Worm (Caenorhabditis elegans): ENCODE measurements around the gene clec-4.

The clec-4 gene

ce11 chrII:12619288-12619687, 38.4 kb upstream of the clec-4 start, which contains the start of gene nspe-2:
Gene nspe-2, minus strand, starts transcription at chrII:12619388.
- TF ChIP-seq nhr-80 (tag; optimal IDR thresholded peaks at IDR 0.05) (no peak), Y56A3A.18 (GFP tag; IDR thresholded peaks at IDR 0.05) (no peak), B0261.1 (tag; optimal IDR thresholded peaks at IDR 0.05) (no peak)

- TF ChIP-seq F33H1.4 (GFP tag; IDR thresholded peaks at IDR 0.05) = no peak
Observed at ce11 chrII:12617586-12617985, 36.7 kb upstream of the clec-4 start, which contains the start of gene nspe-3. Gene nspe-3, plus strand, starts transcription at chrII:12617886.

ce11 chrII:12616081-12616480, 35.2 kb upstream of the clec-4 start, which contains the start of gene nspe-6:
Gene nspe-6, minus strand, starts transcription at chrII:12616181.
- TF ChIP-seq K11D2.4 (GFP tag; IDR thresholded peaks at IDR 0.05) (no peak), sdz-38 (tag; optimal IDR thresholded peaks at IDR 0.05) (no peak), ztf-3 (GFP tag; optimal IDR thresholded peaks at IDR 0.05) (no peak), nfyb-1 (GFP tag; IDR thresholded peaks at IDR 0.05) (no peak), tbx-9 (tag; optimal IDR thresholded peaks at IDR 0.05; ENCODE audit: borderline replicate concordance) (no peak), F49E8.2 (tag; optimal IDR thresholded peaks at IDR 0.05; ENCODE audit: insufficient read depth) (no peak), hlh-12 (tag; optimal IDR thresholded peaks at IDR 0.05) (no peak), lir-1 (GFP tag; conservative IDR thresholded peaks at IDR 0.05) (no peak), ztf-18 (tag; optimal IDR thresholded peaks at IDR 0.05) (no peak), ceh-100 (GFP tag; IDR thresholded peaks at IDR 0.05) (no peak), B0336.3 (GFP tag; IDR thresholded peaks at IDR 0.05) (no peak), C17E4.6 (GFP tag; IDR thresholded peaks at IDR 0.05) (no peak), athp-1 (tag; optimal IDR thresholded peaks at IDR 0.05) (no peak), lin-40 (tag; optimal IDR thresholded peaks at IDR 0.05) (no peak), ets-4 (GFP tag; optimal IDR thresholded peaks at IDR 0.05) (no peak), F23B12.7 (tag; optimal IDR thresholded peaks at IDR 0.05; ENCODE audit: insufficient read depth) (no peak), bed-1 (GFP tag; IDR thresholded peaks at IDR 0.05) (no peak), mxl-1 (tag; optimal IDR thresholded peaks at IDR 0.05) (no peak)

- TF ChIP-seq ama-1 (optimal IDR thresholded peaks at IDR 0.05) (no peak), ama-1 (GFP tag; optimal IDR thresholded peaks at IDR 0.05) (no peak), rcor-1 (GFP tag; IDR thresholded peaks at IDR 0.05) (no peak), xnd-1 (tag; optimal IDR thresholded peaks at IDR 0.05) (no peak), Y67H2A.10 (GFP tag; conservative IDR thresholded peaks at IDR 0.05) (no peak), F52B5.7 (tag; optimal IDR thresholded peaks at IDR 0.05) (no peak), madf-8 (GFP tag; conservative IDR thresholded peaks at IDR 0.05) (no peak), let-607 (tag; optimal IDR thresholded peaks at IDR 0.05) (no peak), Y79H2A.3 (GFP tag; conservative IDR thresholded peaks at IDR 0.05) (no peak), chd-7 (tag; optimal IDR thresholded peaks at IDR 0.05) (no peak), ceh-40 (GFP tag; IDR thresholded peaks at IDR 0.05) (no peak), F39B2.1 (GFP tag; IDR thresholded peaks at IDR 0.05) (no peak), B0261.1 (tag; optimal IDR thresholded peaks at IDR 0.05) (no peak), attf-3 (GFP tag; conservative IDR thresholded peaks at IDR 0.05) (no peak), lsl-1 (GFP tag; optimal IDR thresholded peaks at IDR 0.05) (no peak)
Observed at ce11 chrII:12615413-12615812, 34.5 kb upstream of the clec-4 start.

Measured in whole organism, young adult.